Worm (Caenorhabditis elegans) whole organism, L4 larva: ENCODE data around the gene F07A11.4.

Experiments used
- R02D3.7 ChIP-seq: fragments of 150-350 bp; sonication (generic microtip); optimal IDR thresholded peaks from 3 replicates; lab custom pipeline; 2014; ENCODE audit warnings: missing biosample characterization, missing genetic modification characterization
- ZK337.2 ChIP-seq: fragments of 200-800 bp; sonication (Bioruptor generic); IDR thresholded peaks from 2 replicates; pipeline ENCODE4 v1.3.6; 2022; ENCODE audit warnings: missing genetic modification reagents, missing genetic modification characterization, missing compliant biosample characterization
- aha-1 ChIP-seq: fragments of 150-350 bp; peaks from one replicate; lab custom pipeline; 2014; ENCODE audit warnings: missing biosample characterization, missing genetic modification characterization
- ceh-32 ChIP-seq: sonication (generic microtip); optimal IDR thresholded peaks from 2 replicates; lab custom pipeline; 2016; ENCODE audit warnings: mild to moderate bottlenecking, missing genetic modification characterization, missing compliant biosample characterization; ENCODE audit not compliant: poor library complexity
- ceh-44 ChIP-seq: fragments of 200-800 bp; sonication (Bioruptor generic); IDR thresholded peaks from 2 replicates; pipeline ENCODE4 v1.3.6; 2022; ENCODE audit warnings: missing genetic modification reagents, missing genetic modification characterization, missing compliant biosample characterization
- ctbp-1 ChIP-seq: fragments of 200-800 bp; sonication (Bioruptor generic); IDR thresholded peaks from 2 replicates; pipeline ENCODE4 v1.3.6; 2022; ENCODE audit warnings: missing genetic modification reagents, missing genetic modification characterization, missing compliant biosample characterization
- daf-12 ChIP-seq: fragments of 150-350 bp; optimal IDR thresholded peaks from 2 replicates; lab custom pipeline; 2014; ENCODE audit warnings: missing biosample characterization, missing genetic modification reagents, missing genetic modification characterization
- daf-16 ChIP-seq, 3 experiments: sonication (generic microtip); optimal IDR thresholded peaks; 2 replicates each; lab custom pipeline; 2016 to 2017; ENCODE audit warnings: missing genetic modification characterization in 3 of 3, missing genetic modification reagents in 3 of 3, mild to moderate bottlenecking in 2 of 3, missing compliant biosample characterization in 2 of 3, missing biosample characterization in 1 of 3, moderate library complexity in 1 of 3
- daf-8 ChIP-seq: fragments of 200-800 bp; sonication (Bioruptor generic); IDR thresholded peaks from 2 replicates; pipeline ENCODE4 v1.3.6; 2022; ENCODE audit warnings: missing genetic modification characterization, missing compliant biosample characterization
- dmd-6 ChIP-seq: fragments of 200-800 bp; sonication (Bioruptor generic); IDR thresholded peaks from 2 replicates; pipeline ENCODE4 v1.3.6; 2022; ENCODE audit warnings: missing genetic modification reagents, missing genetic modification characterization, missing compliant biosample characterization
- dmd-8 ChIP-seq: fragments of 200-800 bp; sonication (Bioruptor generic); IDR thresholded peaks from 2 replicates; pipeline ENCODE4 v1.3.6; 2022; ENCODE audit warnings: missing genetic modification characterization, missing compliant biosample characterization
- dmd-9 ChIP-seq: fragments of 200-800 bp; sonication (Bioruptor generic); IDR thresholded peaks from 2 replicates; pipeline ENCODE4 v1.3.6; 2022; ENCODE audit warnings: missing genetic modification reagents, missing genetic modification characterization, missing compliant biosample characterization
- dpl-1 ChIP-seq: fragments of 150-350 bp; optimal IDR thresholded peaks from 2 replicates; lab custom pipeline; 2014; ENCODE audit warnings: missing biosample characterization, missing genetic modification reagents, missing genetic modification characterization
- dve-1 ChIP-seq: sonication (generic microtip); optimal IDR thresholded peaks from 2 replicates; lab custom pipeline; 2017; ENCODE audit warnings: antibody characterized with exemption, mild to moderate bottlenecking, missing genetic modification characterization, missing compliant biosample characterization; ENCODE audit not compliant: insufficient read depth
- gei-8 ChIP-seq: fragments of 200-800 bp; sonication (Bioruptor generic); optimal IDR thresholded peaks from 2 replicates; lab custom pipeline; 2018; ENCODE audit warnings: mild to moderate bottlenecking, missing genetic modification characterization, missing compliant biosample characterization
- hlh-11 ChIP-seq: fragments of 200-800 bp; sonication (Bioruptor generic); optimal IDR thresholded peaks from 2 replicates; lab custom pipeline; 2018; ENCODE audit warnings: mild to moderate bottlenecking, missing genetic modification characterization, missing compliant biosample characterization
- hlh-30 ChIP-seq: sonication (generic microtip); optimal IDR thresholded peaks from 2 replicates; lab custom pipeline; 2017; ENCODE audit warnings: antibody characterized with exemption, mild to moderate bottlenecking, missing genetic modification characterization, missing compliant biosample characterization; ENCODE audit not compliant: insufficient read depth
- lin-1 ChIP-seq: fragments of 200-800 bp; sonication (Bioruptor generic); IDR thresholded peaks from 2 replicates; pipeline ENCODE4 v1.3.6; 2022; ENCODE audit warnings: missing genetic modification reagents, missing genetic modification characterization, missing compliant biosample characterization
- lin-29 ChIP-seq: fragments of 200-800 bp; sonication (Bioruptor generic); IDR thresholded peaks from 2 replicates; pipeline ENCODE4 v1.3.6; 2022; ENCODE audit warnings: missing genetic modification reagents, missing genetic modification characterization, missing compliant biosample characterization
- lin-38 ChIP-seq: fragments of 200-800 bp; sonication (Bioruptor generic); IDR thresholded peaks from 2 replicates; pipeline ENCODE4 v1.3.6; 2022; ENCODE audit warnings: missing genetic modification reagents, missing genetic modification characterization, missing compliant biosample characterization
- lsy-2 ChIP-seq, 2 experiments: fragments of 150-350 bp in 1 of 2; sonication (generic microtip) in 1 of 2; optimal IDR thresholded peaks; 2 replicates each; lab custom pipeline; 2014 to 2017; ENCODE audit warnings: missing biosample characterization in 2 of 2, missing genetic modification characterization in 2 of 2
- mdt-29 ChIP-seq: fragments of 200-800 bp; sonication (Bioruptor generic); IDR thresholded peaks from 2 replicates; pipeline ENCODE4 v1.3.6; 2022; ENCODE audit warnings: missing genetic modification reagents, missing genetic modification characterization, missing compliant biosample characterization
- mep-1 ChIP-seq: fragments of 150-350 bp; sonication (generic microtip); optimal IDR thresholded peaks from 3 replicates; lab custom pipeline; 2014; ENCODE audit warnings: missing biosample characterization, missing genetic modification characterization
- nhr-28 ChIP-seq: fragments of 150-350 bp; optimal IDR thresholded peaks from 2 replicates; lab custom pipeline; 2014; ENCODE audit warnings: missing biosample characterization, missing genetic modification characterization
- nhr-48 ChIP-seq: sonication (generic microtip); optimal IDR thresholded peaks from 2 replicates; lab custom pipeline; 2016; ENCODE audit warnings: mild to moderate bottlenecking, missing genetic modification characterization, missing compliant biosample characterization
- nhr-6 ChIP-seq: fragments of 150-350 bp; optimal IDR thresholded peaks from 2 replicates; lab custom pipeline; 2014; ENCODE audit warnings: missing biosample characterization, missing genetic modification characterization
- nhr-76 ChIP-seq: fragments of 150-350 bp; optimal IDR thresholded peaks from 2 replicates; lab custom pipeline; 2014; ENCODE audit warnings: missing biosample characterization, missing genetic modification characterization
- pqm-1 ChIP-seq: sonication (generic microtip); optimal IDR thresholded peaks from 2 replicates; lab custom pipeline; 2017; ENCODE audit warnings: missing biosample characterization, missing genetic modification characterization
- rbr-2 ChIP-seq: sonication (generic microtip); optimal IDR thresholded peaks from 2 replicates; lab custom pipeline; 2016; ENCODE audit warnings: missing genotype, missing genetic modification characterization, missing compliant biosample characterization
- sdz-12 ChIP-seq: fragments of 200-800 bp; sonication (Bioruptor generic); optimal IDR thresholded peaks from 2 replicates; lab custom pipeline; 2018; ENCODE audit warnings: mild to moderate bottlenecking, missing genetic modification characterization, missing compliant biosample characterization
- set-16 ChIP-seq: fragments of 200-800 bp; sonication (Bioruptor generic); IDR thresholded peaks from 2 replicates; pipeline ENCODE4 v1.3.6; 2022; ENCODE audit warnings: missing genetic modification reagents, missing genetic modification characterization, missing compliant biosample characterization
- snpc-1.2 ChIP-seq: fragments of 200-800 bp; sonication (Bioruptor generic); IDR thresholded peaks from 2 replicates; pipeline ENCODE4 v1.3.6; 2022; ENCODE audit warnings: missing genetic modification reagents, missing genetic modification characterization, missing compliant biosample characterization
- unc-130 ChIP-seq: sonication (generic microtip); optimal IDR thresholded peaks from 2 replicates; lab custom pipeline; 2016; ENCODE audit warnings: missing genetic modification reagents, missing genetic modification characterization, missing compliant biosample characterization
- unc-39 ChIP-seq: sonication (generic microtip); optimal IDR thresholded peaks from 2 replicates; lab custom pipeline; 2017; ENCODE audit warnings: missing biosample characterization, missing genetic modification characterization
- unc-62 ChIP-seq, 3 experiments: fragments of 150-350 bp in 1 of 3; sonication (generic microtip); optimal IDR thresholded peaks in 2 of 3; peaks in 1 of 3; 1 replicate in 1 of 3; 2 replicates in 2 of 3; lab custom pipeline; 2014 to 2017; ENCODE audit warnings: missing biosample characterization in 3 of 3, missing genetic modification characterization in 3 of 3, missing genetic modification reagents in 3 of 3, missing genotype in 1 of 3
- zfp-2 ChIP-seq: sonication (generic microtip); optimal IDR thresholded peaks from 2 replicates; lab custom pipeline; 2016; ENCODE audit warnings: mild to moderate bottlenecking, missing genetic modification characterization, missing compliant biosample characterization
- zfp-3 ChIP-seq: fragments of 200-800 bp; sonication (Bioruptor generic); conservative IDR thresholded peaks from 2 replicates; pipeline ENCODE4 v1.3.6; 2022; ENCODE audit warnings: missing genetic modification reagents, missing genetic modification characterization, missing compliant biosample characterization
- ztf-11 ChIP-seq: fragments of 150-350 bp; optimal IDR thresholded peaks from 2 replicates; lab custom pipeline; 2014; ENCODE audit warnings: missing biosample characterization, missing genetic modification characterization
- ztf-7 ChIP-seq: fragments of 150-350 bp; optimal IDR thresholded peaks from 2 replicates; lab custom pipeline; 2014; ENCODE audit warnings: missing biosample characterization, missing genetic modification characterization

The F07A11.4 gene

DNA sequence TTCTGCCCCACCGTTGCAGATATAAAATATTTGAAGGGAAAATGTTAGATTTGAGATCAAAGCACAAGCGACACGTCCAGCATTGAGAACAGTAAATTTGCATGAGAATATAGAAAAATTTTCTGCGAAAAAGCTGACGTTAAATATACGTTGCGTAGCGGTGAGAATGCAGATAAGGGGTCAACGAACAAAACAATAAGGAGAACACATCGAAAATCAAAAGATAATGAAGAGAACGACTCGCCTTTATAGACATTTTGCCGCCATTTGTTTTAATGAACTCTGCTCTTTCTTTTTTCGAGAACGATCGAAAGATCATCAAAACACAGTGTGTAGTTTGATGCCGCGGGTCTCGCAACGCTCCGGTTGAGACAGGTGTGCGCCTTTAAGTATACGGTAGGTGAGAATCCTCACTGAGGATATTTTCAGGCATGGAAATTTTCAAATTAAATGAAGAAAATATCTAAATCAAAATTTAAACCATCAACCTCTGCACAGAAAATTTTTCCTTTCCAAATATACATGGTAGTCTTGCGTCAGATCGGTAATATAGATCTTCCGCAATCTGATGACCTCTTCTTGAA is 4.6 kb upstream of the F07A11.4 start (continued):
- TF ChIP-seq daf-16 (GFP tag; optimal IDR thresholded peaks at IDR 0.05; lab: Kevin White, UChicago) (no peak), daf-16 (tag; optimal IDR thresholded peaks at IDR 0.05; lab: Kevin White, UChicago) (peak; percentile 54), zfp-2 (tag; lab: Kevin White, UChicago) (no peak), ceh-44 (no peak), unc-130 (GFP tag; lab: Kevin White, UChicago) (peak; percentile 11), ceh-32 (no peak)
- TF ChIP-seq, all 104 proteins: peak for 13

DNA sequence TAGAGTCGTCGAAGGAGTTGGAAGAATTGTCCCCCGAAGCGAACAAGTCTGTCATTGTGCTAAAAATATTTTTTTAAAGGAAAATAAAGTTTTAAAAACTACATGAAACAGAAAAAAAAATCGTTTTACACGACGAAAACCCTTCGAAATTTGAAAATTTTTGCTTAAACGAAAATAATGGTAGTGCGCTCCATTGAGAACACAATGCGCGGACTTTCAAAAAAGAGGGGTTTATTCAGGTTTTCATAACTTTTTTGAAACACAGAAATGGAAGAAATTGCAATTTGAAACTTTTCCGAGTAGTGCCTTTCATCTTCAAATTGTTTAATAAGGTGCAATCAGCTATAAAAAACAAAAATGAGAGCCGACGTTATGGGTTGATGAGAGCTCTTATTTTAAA is 1.1 kb upstream of the F07A11.4 start, which contains the start of gene npp-5:
TSS of gene npp-5 (minus strand) at position 59 of the 400 bp plus-strand sequence.
- TF ChIP-seq ZK337.2 (GFP tag; lab: Robert Waterston, UW) (no peak), hlh-30 (tag; lab: Kevin White, UChicago) (peak; percentile 3), nhr-76 (tag; lab: Kevin White, UChicago) (no peak), nhr-6 (tag; lab: Kevin White, UChicago) (peak; percentile 41), snpc-1.2 (GFP tag; lab: Robert Waterston, UW) (no peak), dpl-1 (peak; percentile 85), lin-29 (GFP tag; lab: Robert Waterston, UW) (no peak), lin-38 (GFP tag; lab: Robert Waterston, UW) (peak; percentile 78), nhr-48 (tag; lab: Kevin White, UChicago) (no peak), lsy-2 (tag; optimal IDR thresholded peaks at IDR 0.05; lab: Kevin White, UChicago) (peak in 1 of 2 experiments; percentile 20)

DNA sequence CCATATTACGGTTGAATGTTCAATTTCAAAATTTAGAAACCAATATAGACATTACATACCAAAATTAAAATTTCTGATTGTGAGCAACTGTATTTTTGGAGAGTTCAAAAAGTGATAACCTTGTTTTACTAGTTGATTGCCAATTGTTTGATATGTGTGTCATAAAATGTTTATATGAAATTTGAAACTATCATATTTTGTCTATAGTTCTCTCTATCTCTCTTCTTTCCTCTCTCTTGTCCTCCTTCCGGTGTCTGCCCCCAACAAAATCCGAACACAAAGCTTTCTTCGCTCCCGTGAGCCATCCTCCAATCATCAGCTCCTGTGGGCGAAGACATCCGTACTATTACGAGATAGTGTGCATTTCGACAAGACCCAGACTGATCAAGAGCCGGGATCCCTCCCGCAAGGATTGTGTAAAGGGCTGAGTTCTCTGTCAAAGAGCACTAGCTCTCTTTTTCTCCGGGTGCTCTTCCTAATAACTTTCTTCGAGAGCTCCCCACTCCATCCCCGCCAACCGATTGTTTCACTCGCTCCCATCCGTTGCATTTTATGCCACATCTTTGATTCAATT is 1.7 kb downstream of the F07A11.4 start:
- TF ChIP-seq dmd-8 (GFP tag; lab: Robert Waterston, UW) (no peak), set-16 (GFP tag; lab: Robert Waterston, UW) (0 out of 2 replicates have a peak, but pooled peaks have one; percentile 22), ctbp-1 (GFP tag; lab: Robert Waterston, UW) (no peak), unc-62 (GFP tag; optimal IDR thresholded peaks at IDR 0.05 in 1 of 2; lab: Kevin White, UChicago) (peak in 1 of 2 experiments; percentile 57), unc-62 (tag; optimal IDR thresholded peaks at IDR 0.05; lab: Kevin White, UChicago) (no peak), hlh-11 (tag; lab: Kevin White, UChicago) (peak; percentile 34)

- TF ChIP-seq dmd-6 (GFP tag; lab: Robert Waterston, UW) (peak; percentile 49), hlh-11 (tag; lab: Kevin White, UChicago) (peak; percentile 32), daf-16 (GFP tag; optimal IDR thresholded peaks at IDR 0.05; lab: Kevin White, UChicago) (no peak), daf-16 (tag; optimal IDR thresholded peaks at IDR 0.05; lab: Kevin White, UChicago) (peak; percentile 78), aha-1 (tag; lab: Kevin White, UChicago) (no peak), zfp-3 (GFP tag; lab: Robert Waterston, UW) (no peak), mep-1 (tag; lab: Kevin White, UChicago) (peak; percentile 30), dve-1 (tag; lab: Kevin White, UChicago) (peak; percentile 66), nhr-28 (peak; percentile 40), pqm-1 (tag; lab: Kevin White, UChicago) (peak; percentile 85), R02D3.7 (tag; lab: Kevin White, UChicago) (no peak)
Observed at ce11 chrII:11604613-11605012, 3.8 kb downstream of the F07A11.4 start.

ce11 chrII:11611462-11611861 is 10.7 kb downstream of the F07A11.4 start:
- TF ChIP-seq aha-1 (tag; lab: Kevin White, UChicago) = no peak
- TF ChIP-seq daf-16 (GFP tag; optimal IDR thresholded peaks at IDR 0.05; lab: Kevin White, UChicago) = no peak
- peak; percentile 30 for TF ChIP-seq daf-16 (tag; optimal IDR thresholded peaks at IDR 0.05; lab: Kevin White, UChicago)
- TF ChIP-seq gei-8 (GFP tag; lab: Kevin White, UChicago) = no peak
- no peak for TF ChIP-seq unc-39 (tag; lab: Kevin White, UChicago)
- no peak for TF ChIP-seq ztf-11 (tag; lab: Kevin White, UChicago)
- TF ChIP-seq snpc-1.2 (GFP tag; lab: Robert Waterston, UW) = no peak
- no peak for TF ChIP-seq daf-12 (tag; lab: Kevin White, UChicago)
- no peak for TF ChIP-seq ztf-7 (tag; lab: Kevin White, UChicago)
- TF ChIP-seq rbr-2 (tag; lab: Kevin White, UChicago) = no peak
- TF ChIP-seq ctbp-1 (GFP tag; lab: Robert Waterston, UW) = no peak
- no peak for TF ChIP-seq sdz-12 (GFP tag; lab: Kevin White, UChicago)
- no peak for TF ChIP-seq mdt-29 (GFP tag; lab: Robert Waterston, UW)
- no peak for TF ChIP-seq unc-130 (GFP tag; lab: Kevin White, UChicago)
- TF ChIP-seq R02D3.7 (tag; lab: Kevin White, UChicago) = no peak
- no peak for TF ChIP-seq lin-29 (GFP tag; lab: Robert Waterston, UW)
- no peak for TF ChIP-seq dmd-9 (GFP tag; lab: Robert Waterston, UW)
- no peak for TF ChIP-seq dmd-8 (GFP tag; lab: Robert Waterston, UW)
- peak in 1 of 2 experiments; percentile 13 for TF ChIP-seq lsy-2 (tag; optimal IDR thresholded peaks at IDR 0.05; lab: Kevin White, UChicago)
- TF ChIP-seq daf-8 (GFP tag; lab: Robert Waterston, UW) = no peak
- peak; percentile 85 for TF ChIP-seq dmd-6 (GFP tag; lab: Robert Waterston, UW)
- TF ChIP-seq lin-1 = 0 out of 2 replicates have a peak, but pooled peaks have one; percentile 27
- TF ChIP-seq nhr-28 = peak; percentile 39
